Worm (Caenorhabditis elegans): ENCODE results near the gene ddl-3.

- TF ChIP-seq snpc-4 (tag; optimal IDR thresholded peaks at IDR 0.05), result no peak
- TF ChIP-seq lin-15B (tag; optimal IDR thresholded peaks at IDR 0.05), result no peak
- TF ChIP-seq egl-27 (tag; optimal IDR thresholded peaks at IDR 0.05), result no peak
- TF ChIP-seq nhr-11 (tag; optimal IDR thresholded peaks at IDR 0.05), result no peak
- TF ChIP-seq F49E8.2 (tag; optimal IDR thresholded peaks at IDR 0.05; ENCODE audit: borderline replicate concordance), result no peak
- TF ChIP-seq lin-13 (GFP tag; optimal IDR thresholded peaks at IDR 0.05), result no peak
- no peak for TF ChIP-seq daf-8 (GFP tag; IDR thresholded peaks at IDR 0.05)
- no peak for TF ChIP-seq nhr-42 (GFP tag; IDR thresholded peaks at IDR 0.05)
Measured at ce11 chrII:14359007-14359406, 14.8 kb upstream of the ddl-3 start.

All from whole organism, L4 larva.